Worm (Caenorhabditis elegans) whole organism, L4 larva: ENCODE measurements around the gene unc-50.

Source experiments
- F10B5.3 ChIP-seq: sonication (generic microtip); optimal IDR thresholded peaks from 2 replicates; lab custom pipeline; 2016; ENCODE audit warnings: mild to moderate bottlenecking, missing genetic modification characterization, missing compliant biosample characterization
- F26F4.8 ChIP-seq: fragments of 200-800 bp; sonication (Bioruptor generic); conservative IDR thresholded peaks from 2 replicates; pipeline ENCODE4 v1.3.6; 2022; ENCODE audit warnings: missing genetic modification characterization, missing compliant biosample characterization
- F44E2.7 ChIP-seq: fragments of 200-800 bp; sonication (Bioruptor generic); IDR thresholded peaks from 2 replicates; pipeline ENCODE4 v2.1.2; 2022; ENCODE audit warnings: missing genetic modification characterization, missing compliant biosample characterization
- T20F7.1 ChIP-seq: fragments of 200-800 bp; sonication (Bioruptor generic); optimal IDR thresholded peaks from 2 replicates; lab custom pipeline; 2018; ENCODE audit warnings: mild to moderate bottlenecking, missing genetic modification characterization, missing compliant biosample characterization
- Y105C5A.15 ChIP-seq: fragments of 200-800 bp; sonication (Bioruptor generic); IDR thresholded peaks from 2 replicates; pipeline ENCODE4 v1.3.6; 2022; ENCODE audit warnings: missing genetic modification characterization, missing compliant biosample characterization
- Y48G9A.11 ChIP-seq: fragments of 200-800 bp; sonication (Bioruptor generic); IDR thresholded peaks from 2 replicates; pipeline ENCODE4 v1.3.6; 2022; ENCODE audit warnings: missing genetic modification reagents, missing genetic modification characterization, missing compliant biosample characterization
- Y5F2A.4 ChIP-seq: fragments of 200-800 bp; sonication (Bioruptor generic); optimal IDR thresholded peaks from 2 replicates; lab custom pipeline; 2018; ENCODE audit warnings: mild to moderate bottlenecking, missing genetic modification characterization, missing compliant biosample characterization
- ZK337.2 ChIP-seq: fragments of 200-800 bp; sonication (Bioruptor generic); IDR thresholded peaks from 2 replicates; pipeline ENCODE4 v1.3.6; 2022; ENCODE audit warnings: missing genetic modification reagents, missing genetic modification characterization, missing compliant biosample characterization
- ZK546.5 ChIP-seq, 2 experiments: sonication (generic microtip); optimal IDR thresholded peaks; 2 replicates each; lab custom pipeline; 2017; ENCODE audit warnings: missing biosample characterization in 2 of 2, missing genetic modification characterization in 2 of 2
- ama-1 ChIP-seq: fragments of 150-350 bp; optimal IDR thresholded peaks from 2 replicates; lab custom pipeline; 2014; ENCODE audit warnings: inconsistent platforms, mixed read lengths
- attf-4 ChIP-seq: sonication (generic microtip); optimal IDR thresholded peaks from 3 replicates; lab custom pipeline; 2017; ENCODE audit warnings: missing biosample characterization, missing genetic modification characterization
- ceh-28 ChIP-seq: fragments of 150-350 bp; optimal IDR thresholded peaks from 2 replicates; lab custom pipeline; 2014; ENCODE audit warnings: missing biosample characterization, missing genetic modification reagents, missing genetic modification characterization
- ceh-62 ChIP-seq: sonication (generic microtip); optimal IDR thresholded peaks from 2 replicates; lab custom pipeline; 2017; ENCODE audit warnings: missing biosample characterization, missing genetic modification characterization
- daf-12 ChIP-seq: fragments of 150-350 bp; optimal IDR thresholded peaks from 2 replicates; lab custom pipeline; 2014; ENCODE audit warnings: missing biosample characterization, missing genetic modification reagents, missing genetic modification characterization
- daf-16 ChIP-seq, 3 experiments: sonication (generic microtip); optimal IDR thresholded peaks; 2 replicates each; lab custom pipeline; 2016 to 2017; ENCODE audit warnings: missing genetic modification characterization in 3 of 3, missing genetic modification reagents in 3 of 3, mild to moderate bottlenecking in 2 of 3, missing compliant biosample characterization in 2 of 3, missing biosample characterization in 1 of 3, moderate library complexity in 1 of 3
- daf-8 ChIP-seq: fragments of 200-800 bp; sonication (Bioruptor generic); IDR thresholded peaks from 2 replicates; pipeline ENCODE4 v1.3.6; 2022; ENCODE audit warnings: missing genetic modification characterization, missing compliant biosample characterization
- dmd-6 ChIP-seq: fragments of 200-800 bp; sonication (Bioruptor generic); IDR thresholded peaks from 2 replicates; pipeline ENCODE4 v1.3.6; 2022; ENCODE audit warnings: missing genetic modification reagents, missing genetic modification characterization, missing compliant biosample characterization
- dmd-9 ChIP-seq: fragments of 200-800 bp; sonication (Bioruptor generic); IDR thresholded peaks from 2 replicates; pipeline ENCODE4 v1.3.6; 2022; ENCODE audit warnings: missing genetic modification reagents, missing genetic modification characterization, missing compliant biosample characterization
- dpl-1 ChIP-seq: fragments of 150-350 bp; optimal IDR thresholded peaks from 2 replicates; lab custom pipeline; 2014; ENCODE audit warnings: missing biosample characterization, missing genetic modification reagents, missing genetic modification characterization
- dve-1 ChIP-seq: sonication (generic microtip); optimal IDR thresholded peaks from 2 replicates; lab custom pipeline; 2017; ENCODE audit warnings: antibody characterized with exemption, mild to moderate bottlenecking, missing genetic modification characterization, missing compliant biosample characterization; ENCODE audit not compliant: insufficient read depth
- egl-43 ChIP-seq: fragments of 200-800 bp; sonication (Bioruptor generic); IDR thresholded peaks from 2 replicates; pipeline ENCODE4 v1.3.6; 2022; ENCODE audit warnings: missing genetic modification reagents, missing genetic modification characterization, missing compliant biosample characterization
- fkh-10 ChIP-seq: fragments of 150-350 bp; optimal IDR thresholded peaks from 2 replicates; lab custom pipeline; 2014; ENCODE audit warnings: missing biosample characterization, missing genetic modification reagents, missing genetic modification characterization
- hif-1 ChIP-seq, 2 experiments: sonication (generic microtip); optimal IDR thresholded peaks; 2 replicates each; lab custom pipeline; 2016 to 2017; ENCODE audit warnings: missing compliant biosample characterization in 2 of 2, missing genetic modification characterization in 2 of 2, missing genetic modification reagents in 2 of 2, missing genotype in 2 of 2, mild to moderate bottlenecking in 1 of 2
- hlh-30 ChIP-seq: sonication (generic microtip); optimal IDR thresholded peaks from 2 replicates; lab custom pipeline; 2017; ENCODE audit warnings: antibody characterized with exemption, mild to moderate bottlenecking, missing genetic modification characterization, missing compliant biosample characterization; ENCODE audit not compliant: insufficient read depth
- hmg-1.1 ChIP-seq: fragments of 200-800 bp; sonication (Bioruptor generic); IDR thresholded peaks from 2 replicates; pipeline ENCODE4 v1.3.6; 2022; ENCODE audit warnings: missing genetic modification reagents, missing genetic modification characterization, missing compliant biosample characterization
- lim-7 ChIP-seq: fragments of 200-800 bp; sonication (Bioruptor generic); IDR thresholded peaks from 2 replicates; pipeline ENCODE4 v1.3.6; 2022; ENCODE audit warnings: missing genetic modification characterization, missing compliant biosample characterization
- lin-15B ChIP-seq: fragments of 150-350 bp; sonication (generic microtip); optimal IDR thresholded peaks from 3 replicates; lab custom pipeline; 2014; ENCODE audit warnings: missing biosample characterization, missing genetic modification characterization
- lin-38 ChIP-seq: fragments of 200-800 bp; sonication (Bioruptor generic); IDR thresholded peaks from 2 replicates; pipeline ENCODE4 v1.3.6; 2022; ENCODE audit warnings: missing genetic modification reagents, missing genetic modification characterization, missing compliant biosample characterization
- lin-39 ChIP-seq: fragments of 150-350 bp; optimal IDR thresholded peaks from 2 replicates; lab custom pipeline; 2014; ENCODE audit warnings: missing biosample characterization, missing genetic modification reagents, missing genetic modification characterization
- lsy-2 ChIP-seq, 2 experiments: fragments of 150-350 bp in 1 of 2; sonication (generic microtip) in 1 of 2; optimal IDR thresholded peaks; 2 replicates each; lab custom pipeline; 2014 to 2017; ENCODE audit warnings: missing biosample characterization in 2 of 2, missing genetic modification characterization in 2 of 2
- madf-9 ChIP-seq: fragments of 200-800 bp; sonication (Bioruptor generic); conservative IDR thresholded peaks from 2 replicates; pipeline ENCODE4 v1.3.6; 2022; ENCODE audit warnings: missing genetic modification reagents, missing genetic modification characterization, missing compliant biosample characterization
- mep-1 ChIP-seq: fragments of 150-350 bp; sonication (generic microtip); optimal IDR thresholded peaks from 3 replicates; lab custom pipeline; 2014; ENCODE audit warnings: missing biosample characterization, missing genetic modification characterization
- mes-2 ChIP-seq: sonication (generic microtip); optimal IDR thresholded peaks from 2 replicates; lab custom pipeline; 2016; ENCODE audit warnings: missing genotype, mild to moderate bottlenecking, missing genetic modification characterization, missing compliant biosample characterization; ENCODE audit not compliant: poor library complexity, severe bottlenecking
- mxl-3 ChIP-seq: fragments of 200-800 bp; sonication (Bioruptor generic); optimal IDR thresholded peaks from 2 replicates; lab custom pipeline; 2018; ENCODE audit warnings: mild to moderate bottlenecking, missing genetic modification characterization, missing compliant biosample characterization
- nhr-10 ChIP-seq: fragments of 150-350 bp; optimal IDR thresholded peaks from 2 replicates; lab custom pipeline; 2014; ENCODE audit warnings: missing biosample characterization, missing genetic modification characterization
- nhr-11 ChIP-seq: fragments of 150-350 bp; optimal IDR thresholded peaks from 2 replicates; lab custom pipeline; 2014; ENCODE audit warnings: missing biosample characterization, missing genetic modification characterization
- nhr-237 ChIP-seq: sonication (generic microtip); optimal IDR thresholded peaks from 2 replicates; lab custom pipeline; 2017; ENCODE audit warnings: missing biosample characterization, missing genetic modification characterization
- nhr-25 ChIP-seq: sonication (generic microtip); optimal IDR thresholded peaks from 2 replicates; lab custom pipeline; 2017; ENCODE audit warnings: missing genetic modification characterization, mild to moderate bottlenecking, missing compliant biosample characterization, antibody characterized with exemption, moderate library complexity, borderline replicate concordance; ENCODE audit not compliant: insufficient read depth
- nhr-42 ChIP-seq: fragments of 200-800 bp; sonication (Bioruptor generic); IDR thresholded peaks from 2 replicates; pipeline ENCODE4 v1.3.6; 2022; ENCODE audit warnings: missing genetic modification characterization, missing compliant biosample characterization
- nhr-6 ChIP-seq: fragments of 150-350 bp; optimal IDR thresholded peaks from 2 replicates; lab custom pipeline; 2014; ENCODE audit warnings: missing biosample characterization, missing genetic modification characterization
- nhr-77 ChIP-seq: fragments of 150-350 bp; optimal IDR thresholded peaks from 2 replicates; lab custom pipeline; 2014; ENCODE audit warnings: missing biosample characterization, missing genetic modification characterization
- pha-4 ChIP-seq, 2 experiments: fragments of 150-350 bp in 1 of 2; fragments of 200-800 bp in 1 of 2; sonication (Bioruptor generic) in 1 of 2; IDR thresholded peaks in 1 of 2; optimal IDR thresholded peaks in 1 of 2; 2 replicates each; pipeline versions ENCODE4 v1.3.6 to Lab custom; 2014 to 2022; ENCODE audit warnings: missing genetic modification characterization in 2 of 2, missing genetic modification reagents in 2 of 2, missing biosample characterization in 1 of 2, missing compliant biosample characterization in 1 of 2
- pqm-1 ChIP-seq: sonication (generic microtip); optimal IDR thresholded peaks from 2 replicates; lab custom pipeline; 2017; ENCODE audit warnings: missing biosample characterization, missing genetic modification characterization
- saeg-2 ChIP-seq: fragments of 200-800 bp; sonication (Bioruptor generic); IDR thresholded peaks from 2 replicates; pipeline ENCODE4 v1.3.6; 2022; ENCODE audit warnings: missing genetic modification reagents, missing genetic modification characterization, missing compliant biosample characterization
- snpc-1.2 ChIP-seq: fragments of 200-800 bp; sonication (Bioruptor generic); IDR thresholded peaks from 2 replicates; pipeline ENCODE4 v1.3.6; 2022; ENCODE audit warnings: missing genetic modification reagents, missing genetic modification characterization, missing compliant biosample characterization
- snpc-4 ChIP-seq: fragments of 150-350 bp; optimal IDR thresholded peaks from 2 replicates; lab custom pipeline; 2014; ENCODE audit warnings: missing biosample characterization, missing genetic modification characterization
- spr-3 ChIP-seq: fragments of 200-800 bp; sonication (Bioruptor generic); optimal IDR thresholded peaks from 2 replicates; lab custom pipeline; 2018; ENCODE audit warnings: mild to moderate bottlenecking, missing genetic modification characterization, missing compliant biosample characterization
- unc-39 ChIP-seq: sonication (generic microtip); optimal IDR thresholded peaks from 2 replicates; lab custom pipeline; 2017; ENCODE audit warnings: missing biosample characterization, missing genetic modification characterization
- zfp-2 ChIP-seq: sonication (generic microtip); optimal IDR thresholded peaks from 2 replicates; lab custom pipeline; 2016; ENCODE audit warnings: mild to moderate bottlenecking, missing genetic modification characterization, missing compliant biosample characterization
- zfp-3 ChIP-seq: fragments of 200-800 bp; sonication (Bioruptor generic); conservative IDR thresholded peaks from 2 replicates; pipeline ENCODE4 v1.3.6; 2022; ENCODE audit warnings: missing genetic modification reagents, missing genetic modification characterization, missing compliant biosample characterization

The unc-50 gene

DNA sequence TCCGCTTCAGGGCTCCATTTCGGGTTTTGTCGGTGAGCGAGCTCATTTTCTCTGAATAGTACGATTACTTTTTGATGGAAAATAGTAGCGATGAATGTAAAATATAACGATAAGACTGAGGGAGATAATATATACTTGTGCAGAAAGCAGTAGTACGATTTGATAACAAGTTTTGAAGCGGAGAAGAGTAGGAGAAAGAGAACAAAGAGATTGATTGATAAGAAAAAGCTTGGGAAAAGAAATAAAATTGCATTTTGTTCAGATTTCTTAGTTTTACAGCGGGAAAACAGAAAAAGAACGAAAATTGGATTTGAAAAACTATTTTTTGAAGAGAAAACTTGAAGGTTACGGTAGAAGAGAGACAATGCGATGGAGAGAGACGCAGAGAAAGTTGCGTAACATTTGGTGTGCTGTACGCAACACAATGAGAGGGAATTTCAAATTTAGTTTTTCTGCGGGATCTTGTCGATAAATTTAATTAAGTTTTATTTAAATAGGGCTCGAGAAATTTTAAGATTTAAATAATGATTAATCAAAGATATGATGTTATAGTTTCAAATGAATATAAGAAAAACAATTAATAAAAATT lies 39.7 kb upstream of the unc-50 start, which contains the start of gene umps-1:
umps-1 (minus strand) TSS at position 51 of the 589 bp plus-strand sequence.
- peak; percentile 49 for TF ChIP-seq dmd-6
- TF ChIP-seq F44E2.7 (GFP tag; lab: Robert Waterston, UW), result no peak
- no peak for TF ChIP-seq unc-39
- peak; percentile 60 for TF ChIP-seq mep-1 (tag; lab: Kevin White, UChicago)
- TF ChIP-seq zfp-3 (GFP tag; lab: Robert Waterston, UW), result no peak
- no peak for TF ChIP-seq nhr-42 (GFP tag; lab: Robert Waterston, UW)
- TF ChIP-seq daf-12 (tag; lab: Kevin White, UChicago), result no peak
- peak; percentile 51 for TF ChIP-seq nhr-25 (tag; lab: Kevin White, UChicago)
- TF ChIP-seq lin-15B (tag; lab: Kevin White, UChicago), result no peak
- TF ChIP-seq nhr-6 (tag; lab: Kevin White, UChicago), result peak; percentile 59
- TF ChIP-seq nhr-237, result no peak
- no peak for TF ChIP-seq pha-4 (GFP tag; IDR thresholded peaks at IDR 0.05; lab: Robert Waterston, UW)
- TF ChIP-seq pha-4 (tag; optimal IDR thresholded peaks at IDR 0.05; lab: Kevin White, UChicago), result no peak
- no peak for TF ChIP-seq egl-43 (GFP tag; lab: Robert Waterston, UW)
- peak; percentile 60 for TF ChIP-seq dve-1 (tag; lab: Kevin White, UChicago)
- peak; percentile 84 for TF ChIP-seq mes-2 (tag; lab: Kevin White, UChicago)
- TF ChIP-seq dmd-9 (GFP tag; lab: Robert Waterston, UW), result no peak
- no peak for TF ChIP-seq Y48G9A.11
- peak; percentile 80 to 99 for TF ChIP-seq lsy-2 (tag; optimal IDR thresholded peaks at IDR 0.05; lab: Kevin White, UChicago)
- TF ChIP-seq nhr-11, result peak; percentile 30
- TF ChIP-seq hlh-30 (tag; lab: Kevin White, UChicago), result peak; percentile 64
- no peak for TF ChIP-seq pqm-1
- no peak for TF ChIP-seq F10B5.3
- no peak for TF ChIP-seq ceh-62 (tag; lab: Kevin White, UChicago)
- no peak for TF ChIP-seq mxl-3 (GFP tag; lab: Kevin White, UChicago)
- TF ChIP-seq snpc-4 (tag; lab: Kevin White, UChicago), result no peak
- no peak for TF ChIP-seq daf-8 (GFP tag; lab: Robert Waterston, UW)
- TF ChIP-seq spr-3 (GFP tag; lab: Kevin White, UChicago), result no peak
- peak; percentile 40 for TF ChIP-seq nhr-77
- TF ChIP-seq T20F7.1 (GFP tag; lab: Kevin White, UChicago), result no peak
- TF ChIP-seq lin-39 (tag; lab: Kevin White, UChicago), result no peak
- no peak for TF ChIP-seq daf-16 (GFP tag; optimal IDR thresholded peaks at IDR 0.05; lab: Kevin White, UChicago)
- TF ChIP-seq daf-16 (tag; optimal IDR thresholded peaks at IDR 0.05; lab: Kevin White, UChicago), result peak; percentile 47
- no peak for TF ChIP-seq zfp-2 (tag; lab: Kevin White, UChicago)
- TF ChIP-seq F26F4.8 (GFP tag; lab: Robert Waterston, UW), result no peak
- no peak for TF ChIP-seq fkh-10 (GFP tag; lab: Kevin White, UChicago)
- no peak for TF ChIP-seq lim-7
- peak; percentile 67 for TF ChIP-seq lin-38 (GFP tag; lab: Robert Waterston, UW)
- no peak for TF ChIP-seq ama-1 (lab: Kevin White, UChicago)
- no peak for TF ChIP-seq madf-9 (GFP tag; lab: Robert Waterston, UW)
- TF ChIP-seq ZK337.2 (GFP tag; lab: Robert Waterston, UW), result no peak
- no peak for TF ChIP-seq snpc-1.2 (GFP tag; lab: Robert Waterston, UW)
- no peak for TF ChIP-seq Y5F2A.4 (GFP tag; lab: Kevin White, UChicago)
- no peak for TF ChIP-seq attf-4 (tag; lab: Kevin White, UChicago)
- TF ChIP-seq Y105C5A.15 (GFP tag; lab: Robert Waterston, UW), result no peak
- TF ChIP-seq ceh-28 (tag; lab: Kevin White, UChicago), result no peak
- peak; percentile 35; the same call in 1 of the 2 replicates for TF ChIP-seq hmg-1.1 (GFP tag; lab: Robert Waterston, UW)
- no peak for TF ChIP-seq nhr-10
- TF ChIP-seq hif-1 (tag; optimal IDR thresholded peaks at IDR 0.05; lab: Kevin White, UChicago), result peak in 1 of 2 experiments; percentile 34
- TF ChIP-seq dpl-1 (GFP tag; lab: Kevin White, UChicago), result peak; percentile 98
- no peak for TF ChIP-seq saeg-2 (GFP tag; lab: Robert Waterston, UW)
- no peak for TF ChIP-seq ZK546.5 (tag; optimal IDR thresholded peaks at IDR 0.05; lab: Kevin White, UChicago)
